Fruit fly (Drosophila melanogaster): ENCODE data around the gene CG15011.

The CG15011 gene

DNA sequence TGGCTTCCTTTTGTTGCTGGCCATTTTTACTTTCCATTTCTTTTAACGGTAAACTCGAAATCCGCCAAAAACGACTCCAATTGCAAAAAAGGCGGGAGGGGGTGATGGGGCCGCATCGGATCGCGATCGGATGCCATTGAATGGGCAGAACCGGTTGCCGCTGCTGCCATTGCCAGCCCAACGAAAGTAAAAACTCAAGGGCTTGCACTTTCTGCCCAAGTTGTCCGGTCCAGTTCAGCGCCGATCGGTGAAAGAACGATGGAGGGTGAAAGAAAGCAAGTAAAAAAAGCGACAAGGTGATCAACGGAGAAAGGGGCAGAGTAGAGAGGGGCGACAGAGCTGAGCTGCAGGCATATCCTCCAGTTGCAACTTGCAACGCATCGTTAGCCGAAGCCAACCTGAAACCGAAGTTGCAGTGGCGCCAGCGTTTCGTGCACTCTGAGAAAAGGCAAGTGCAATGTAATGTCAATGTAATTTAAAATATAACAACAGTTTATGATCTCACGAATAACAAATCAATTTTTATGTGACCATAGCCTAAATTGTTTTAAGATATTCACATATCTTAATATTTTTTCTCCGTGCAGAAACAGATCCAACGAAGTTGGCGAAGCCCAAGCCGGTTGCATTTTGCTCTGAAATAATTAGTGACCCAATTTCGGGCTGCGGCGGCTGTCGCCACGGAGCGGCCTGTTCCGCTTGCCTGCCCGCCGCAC, 45.5 kb upstream of the CG15011 start (continued):
- peak; percentile 81 for TF ChIP-seq Sox102F (GFP tag; optimal IDR thresholded peaks at IDR 0.05)
- TF ChIP-seq CG15336 (GFP tag; IDR thresholded peaks at IDR 0.05) = peak; percentile 98
- TF ChIP-seq fd59A (GFP tag; optimal IDR thresholded peaks at IDR 0.05) = peak; percentile 59
- peak; percentile 79 for TF ChIP-seq CG7368 (GFP tag; optimal IDR thresholded peaks at IDR 0.05)
- peak; percentile 84 for TF ChIP-seq CG10631 (GFP tag; optimal IDR thresholded peaks at IDR 0.05)
- TF ChIP-seq CG31627 (GFP tag; optimal IDR thresholded peaks at IDR 0.05) = peak; percentile 87
- TF ChIP-seq CG9139 (GFP tag; optimal IDR thresholded peaks at IDR 0.05) = peak; percentile 39
- TF ChIP-seq Ets21C (GFP tag; optimal IDR thresholded peaks at IDR 0.05) = peak; percentile 70
- TF ChIP-seq esn (GFP tag; optimal IDR thresholded peaks at IDR 0.05) = peak; percentile 90
- TF ChIP-seq Smox (GFP tag; optimal IDR thresholded peaks at IDR 0.05) = peak; percentile 90
- TF ChIP-seq CG6792 (GFP tag; optimal IDR thresholded peaks at IDR 0.05) = peak; percentile 86
- TF ChIP-seq OdsH (GFP tag; optimal IDR thresholded peaks at IDR 0.05) = peak; percentile 88
- peak; percentile 92 for TF ChIP-seq CG6854 (GFP tag; optimal IDR thresholded peaks at IDR 0.05)
- TF ChIP-seq CG4318 (GFP tag; optimal IDR thresholded peaks at IDR 0.05) = peak; percentile 82
- peak; percentile 80 for TF ChIP-seq cyc (GFP tag; optimal IDR thresholded peaks at IDR 0.05)
- TF ChIP-seq Hr4 (GFP tag; optimal IDR thresholded peaks at IDR 0.05) = peak; percentile 92
- TF ChIP-seq spab (GFP tag; optimal IDR thresholded peaks at IDR 0.05) = peak; percentile 69
- peak; percentile 96 for TF ChIP-seq CG6163 (GFP tag; IDR thresholded peaks at IDR 0.05)
- TF ChIP-seq Eip93F (GFP tag; optimal IDR thresholded peaks at IDR 0.05) = peak; percentile 58
- peak; percentile 100 for TF ChIP-seq Blimp-1 (GFP tag; optimal IDR thresholded peaks at IDR 0.05)
- TF ChIP-seq eg (GFP tag; IDR thresholded peaks at IDR 0.05) = peak; percentile 96
- peak; percentile 91 for TF ChIP-seq Met (GFP tag; optimal IDR thresholded peaks at IDR 0.05)

DNA sequence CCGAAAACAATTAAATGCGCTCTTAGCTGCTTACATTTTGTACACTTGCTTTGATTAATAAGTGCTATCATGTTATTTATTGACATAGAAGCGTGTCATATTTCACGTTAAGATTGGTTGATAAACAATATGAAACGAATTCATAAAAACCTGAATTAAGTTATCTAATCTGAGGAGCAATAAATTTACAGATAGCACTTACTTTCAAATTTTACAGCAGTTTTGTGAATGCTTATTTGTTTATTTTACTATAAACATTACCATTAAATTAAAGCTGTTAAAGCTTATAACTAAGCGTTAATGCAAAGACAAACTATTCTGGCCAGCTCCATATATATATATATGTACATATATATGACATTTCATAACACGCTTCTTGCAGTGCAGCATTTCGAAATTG, 43.1 kb upstream of the CG15011 start:
- TF ChIP-seq ss (GFP tag; optimal IDR thresholded peaks at IDR 0.05) = no peak
- TF ChIP-seq CG6276 (GFP tag; optimal IDR thresholded peaks at IDR 0.05) = peak; percentile 25
- no peak for TF ChIP-seq Eip93F (GFP tag; optimal IDR thresholded peaks at IDR 0.05)
- TF ChIP-seq Blimp-1 (GFP tag; optimal IDR thresholded peaks at IDR 0.05) = no peak
- TF ChIP-seq CG8119 (GFP tag; IDR thresholded peaks at IDR 0.05) = peak; percentile 44; the same call in 2 of the 3 replicates
- TF ChIP-seq Hr4 (GFP tag; optimal IDR thresholded peaks at IDR 0.05) = peak; percentile 46
- no peak for TF ChIP-seq pdm3 (GFP tag; optimal IDR thresholded peaks at IDR 0.05)
- TF ChIP-seq CG15336 (GFP tag; IDR thresholded peaks at IDR 0.05) = 0 out of 2 replicates have a peak, but pooled peaks have one; percentile 34
- TF ChIP-seq cyc (GFP tag; optimal IDR thresholded peaks at IDR 0.05) = no peak
- peak; percentile 65 for TF ChIP-seq CG32006 (GFP tag; optimal IDR thresholded peaks at IDR 0.05)
- peak; percentile 51 for TF ChIP-seq CG4318 (GFP tag; optimal IDR thresholded peaks at IDR 0.05)
- no peak for TF ChIP-seq salr (GFP tag; optimal IDR thresholded peaks at IDR 0.05)
- no peak for TF ChIP-seq dsx (GFP tag; optimal IDR thresholded peaks at IDR 0.05; ENCODE audit: poor library complexity, severe bottlenecking)
- TF ChIP-seq Eip78C (GFP tag) = peak; percentile 76

DNA sequence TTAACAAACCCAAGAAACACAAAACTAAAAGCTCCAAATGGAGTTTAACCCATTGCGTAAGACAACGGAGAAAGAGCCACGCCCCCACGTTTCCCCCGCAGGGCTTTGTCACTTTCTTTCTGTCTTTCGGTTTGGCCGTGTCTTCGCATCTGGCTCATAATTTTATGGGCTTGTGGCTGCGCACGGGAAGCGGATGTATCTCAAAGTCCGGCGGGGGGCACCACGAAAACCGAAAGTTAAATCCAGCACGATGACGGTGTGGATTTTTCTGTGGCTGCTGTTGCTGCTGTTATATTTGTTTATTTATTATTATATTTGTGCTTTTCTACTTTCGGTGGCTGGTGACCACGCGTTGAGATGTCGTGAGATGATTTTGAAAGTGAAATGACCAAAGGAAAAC, 37.8 kb upstream of the CG15011 start:
- TF ChIP-seq CG8119 (GFP tag; IDR thresholded peaks at IDR 0.05) (no peak), ss (GFP tag; optimal IDR thresholded peaks at IDR 0.05) (no peak), Blimp-1 (GFP tag; optimal IDR thresholded peaks at IDR 0.05) (peak; percentile 37)

DNA sequence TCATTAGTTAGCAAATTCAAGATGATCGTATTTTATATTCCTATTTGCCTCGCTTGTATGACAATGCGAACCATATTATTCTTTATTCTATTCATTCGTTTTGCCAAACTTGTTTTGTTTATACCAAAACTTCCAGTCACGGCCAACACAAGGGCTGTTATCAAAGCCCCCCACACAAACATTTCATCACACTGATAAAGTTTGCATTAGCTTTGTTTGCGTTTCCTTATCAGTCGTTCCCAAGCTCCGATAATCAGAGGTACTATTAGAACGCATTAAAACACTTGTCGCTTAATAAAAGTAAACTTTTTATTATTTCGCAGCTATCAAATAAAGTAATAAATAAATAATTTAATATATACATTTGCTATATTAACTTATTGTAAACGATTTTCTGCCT, 34.8 kb upstream of the CG15011 start:
- TF ChIP-seq spab (GFP tag; optimal IDR thresholded peaks at IDR 0.05) (no peak), vri (GFP tag; optimal IDR thresholded peaks at IDR 0.05) (peak; percentile 57), CG31627 (GFP tag; optimal IDR thresholded peaks at IDR 0.05) (no peak), fkh (GFP tag; optimal IDR thresholded peaks at IDR 0.05) (peak; percentile 31), CG34406 (GFP tag; optimal IDR thresholded peaks at IDR 0.05) (no peak), Eip78C (GFP tag) (peak; percentile 52), dac (GFP tag; optimal IDR thresholded peaks at IDR 0.05) (no peak), esn (GFP tag; optimal IDR thresholded peaks at IDR 0.05) (no peak), CG10631 (GFP tag; optimal IDR thresholded peaks at IDR 0.05) (no peak), Met (GFP tag; optimal IDR thresholded peaks at IDR 0.05) (no peak), net (GFP tag; optimal IDR thresholded peaks at IDR 0.05) (no peak)
